Worm (Caenorhabditis elegans): Measurements from ENCODE around the gene pqn-71.

ce11 chrV:15516476-15516875 lies 51.0 kb downstream of the pqn-71 start:
- no peak for TF ChIP-seq jun-1 (tag; optimal IDR thresholded peaks at IDR 0.05)
- TF ChIP-seq R02D3.7 (tag; optimal IDR thresholded peaks at IDR 0.05), result no peak
- no peak for TF ChIP-seq lin-29 (GFP tag; IDR thresholded peaks at IDR 0.05)
- TF ChIP-seq mdl-1 (tag; optimal IDR thresholded peaks at IDR 0.05), result no peak
- no peak for TF ChIP-seq ZK546.5 (tag; optimal IDR thresholded peaks at IDR 0.05)
- no peak for TF ChIP-seq F49E8.2 (tag; optimal IDR thresholded peaks at IDR 0.05; ENCODE audit: borderline replicate concordance)
- TF ChIP-seq Y105C5A.15 (GFP tag; IDR thresholded peaks at IDR 0.05), result no peak
- TF ChIP-seq skn-1 (tag; optimal IDR thresholded peaks at IDR 0.05), result no peak
- TF ChIP-seq unc-62 (GFP tag; optimal IDR thresholded peaks at IDR 0.05 in 1 of 2), result no peak
- TF ChIP-seq unc-62 (tag; optimal IDR thresholded peaks at IDR 0.05), result no peak
- TF ChIP-seq nhr-76 (tag; optimal IDR thresholded peaks at IDR 0.05), result no peak
- no peak for TF ChIP-seq fkh-10 (GFP tag; optimal IDR thresholded peaks at IDR 0.05)
- TF ChIP-seq nhr-25 (tag; optimal IDR thresholded peaks at IDR 0.05; ENCODE audit: borderline replicate concordance, insufficient read depth), result no peak
